Fruit fly (Drosophila melanogaster) whole organism, adult: ENCODE data around the gene PolZ2.

Experiments
- CG11617 ChIP-seq: fragments of 200-800 bp; sonication (Bioruptor generic); optimal IDR thresholded peaks from 2 replicates; lab custom pipeline; 2017; ENCODE audit warnings: mild to moderate bottlenecking, missing biosample characterization, missing genetic modification reagents, missing genetic modification characterization
- CG12768 ChIP-seq: fragments of 200-800 bp; sonication (Bioruptor generic); optimal IDR thresholded peaks from 2 replicates; lab custom pipeline; 2017; ENCODE audit warnings: missing biosample characterization, missing genetic modification characterization, mild to moderate bottlenecking, moderate library complexity, missing genetic modification reagents
- CG14711 ChIP-seq: fragments of 200-800 bp; sonication (Bioruptor generic); optimal IDR thresholded peaks from 2 replicates; lab custom pipeline; 2018; ENCODE audit warnings: missing biosample characterization, mild to moderate bottlenecking, missing genetic modification characterization, moderate library complexity
- CG1620 ChIP-seq: fragments of 200-800 bp; sonication (Bioruptor generic); optimal IDR thresholded peaks from 2 replicates; lab custom pipeline; 2016; ENCODE audit warnings: missing biosample characterization, missing genetic modification characterization
- CG33017 ChIP-seq: fragments of 200-800 bp; sonication (Bioruptor generic); optimal IDR thresholded peaks from 2 replicates; lab custom pipeline; 2018; ENCODE audit warnings: missing biosample characterization, mild to moderate bottlenecking, missing genetic modification characterization, moderate library complexity
- CG5204 ChIP-seq: fragments of 200-800 bp; sonication (Bioruptor generic); optimal IDR thresholded peaks from 2 replicates; lab custom pipeline; 2016; ENCODE audit warnings: missing biosample characterization, missing genetic modification characterization
- CG7045 ChIP-seq: fragments of 200-800 bp; sonication (Bioruptor generic); optimal IDR thresholded peaks from 2 replicates; lab custom pipeline; 2017; ENCODE audit warnings: missing biosample characterization, mild to moderate bottlenecking, missing genetic modification characterization
- CG7101 ChIP-seq: fragments of 200-800 bp; sonication (Bioruptor generic); optimal IDR thresholded peaks from 2 replicates; lab custom pipeline; 2018; ENCODE audit warnings: missing biosample characterization, mild to moderate bottlenecking, missing genetic modification characterization, moderate library complexity
- Clk ChIP-seq: fragments of 200-800 bp; sonication (Bioruptor generic); optimal IDR thresholded peaks from 2 replicates; lab custom pipeline; 2017; ENCODE audit warnings: missing biosample characterization, missing genetic modification characterization
- Crg-1 ChIP-seq: fragments of 200-800 bp; sonication (Bioruptor generic); optimal IDR thresholded peaks from 2 replicates; lab custom pipeline; 2016; ENCODE audit warnings: missing biosample characterization, missing genetic modification characterization
- Hr96 ChIP-seq: fragments of 200-800 bp; sonication (Bioruptor generic); optimal IDR thresholded peaks from 2 replicates; lab custom pipeline; 2016; ENCODE audit warnings: missing biosample characterization, missing genetic modification characterization
- Mnt ChIP-seq: fragments of 200-800 bp; sonication (Bioruptor generic); optimal IDR thresholded peaks from 2 replicates; lab custom pipeline; 2016; ENCODE audit warnings: missing biosample characterization, mild to moderate bottlenecking, missing genetic modification characterization
- bab1 ChIP-seq: fragments of 200-800 bp; sonication (Bioruptor generic); optimal IDR thresholded peaks from 3 replicates; lab custom pipeline; 2019; ENCODE audit warnings: missing biosample characterization, mild to moderate bottlenecking, missing genetic modification characterization, moderate library complexity
- cic ChIP-seq: fragments of 200-800 bp; sonication (Bioruptor generic); optimal IDR thresholded peaks from 2 replicates; lab custom pipeline; 2017; ENCODE audit warnings: missing biosample characterization, mild to moderate bottlenecking, missing genetic modification characterization, moderate library complexity
- cnc ChIP-seq, 2 experiments: fragments of >200 bp; optimal IDR thresholded peaks; 2 replicates each; lab custom pipeline; 2017
- kay ChIP-seq: fragments of 200-800 bp; sonication (Bioruptor generic); peaks from one replicate; lab custom pipeline; 2016; ENCODE audit warnings: missing biosample characterization, missing genetic modification characterization, borderline replicate concordance
- ovo ChIP-seq: fragments of 200-800 bp; sonication (Bioruptor generic); optimal IDR thresholded peaks from 2 replicates; lab custom pipeline; 2016; ENCODE audit warnings: missing biosample characterization, missing genetic modification characterization
- pad ChIP-seq: fragments of 200-800 bp; sonication (Bioruptor generic); optimal IDR thresholded peaks from 3 replicates; lab custom pipeline; 2017; ENCODE audit warnings: missing biosample characterization, missing genetic modification characterization, mild to moderate bottlenecking, moderate library complexity, missing genetic modification reagents
- tj ChIP-seq: fragments of 200-800 bp; sonication (Bioruptor generic); optimal IDR thresholded peaks from 3 replicates; lab custom pipeline; 2017; ENCODE audit warnings: missing biosample characterization, mild to moderate bottlenecking, missing genetic modification characterization, moderate library complexity
- toe ChIP-seq: fragments of 200-800 bp; sonication (Bioruptor generic); optimal IDR thresholded peaks from 2 replicates; lab custom pipeline; 2016; ENCODE audit warnings: missing biosample characterization, missing genetic modification characterization

The PolZ2 gene

DNA sequence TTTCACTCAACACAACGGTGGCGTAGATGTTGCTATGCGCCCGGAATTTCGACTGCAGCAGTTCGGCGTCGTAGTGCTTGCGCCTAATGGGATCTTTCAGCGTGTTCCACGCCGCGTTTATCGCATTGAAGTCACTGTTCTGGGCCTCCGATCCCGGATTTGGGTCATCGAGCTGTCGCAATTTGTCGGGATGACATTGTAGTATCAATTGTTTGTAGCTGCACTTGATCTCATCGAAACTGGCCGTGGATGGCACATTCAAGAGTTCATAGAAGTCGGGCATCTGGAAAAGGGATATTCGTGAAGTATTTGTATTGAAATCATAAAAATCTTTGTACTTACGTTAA, 33.7 kb downstream of the PolZ2 start:
- TF ChIP-seq kay (GFP tag; lab: Kevin White, UChicago) (no peak), CG14711 (tag; lab: Kevin White, UChicago) (no peak), CG1620 (GFP tag; lab: Kevin White, UChicago) (no peak), CG11617 (no peak), tj (GFP tag; lab: Kevin White, UChicago) (no peak), cnc (optimal IDR thresholded peaks at IDR 0.05; lab: Kevin White, UChicago) (no peak), Crg-1 (GFP tag; lab: Kevin White, UChicago) (no peak), Clk (GFP tag; lab: Kevin White, UChicago) (no peak)

DNA sequence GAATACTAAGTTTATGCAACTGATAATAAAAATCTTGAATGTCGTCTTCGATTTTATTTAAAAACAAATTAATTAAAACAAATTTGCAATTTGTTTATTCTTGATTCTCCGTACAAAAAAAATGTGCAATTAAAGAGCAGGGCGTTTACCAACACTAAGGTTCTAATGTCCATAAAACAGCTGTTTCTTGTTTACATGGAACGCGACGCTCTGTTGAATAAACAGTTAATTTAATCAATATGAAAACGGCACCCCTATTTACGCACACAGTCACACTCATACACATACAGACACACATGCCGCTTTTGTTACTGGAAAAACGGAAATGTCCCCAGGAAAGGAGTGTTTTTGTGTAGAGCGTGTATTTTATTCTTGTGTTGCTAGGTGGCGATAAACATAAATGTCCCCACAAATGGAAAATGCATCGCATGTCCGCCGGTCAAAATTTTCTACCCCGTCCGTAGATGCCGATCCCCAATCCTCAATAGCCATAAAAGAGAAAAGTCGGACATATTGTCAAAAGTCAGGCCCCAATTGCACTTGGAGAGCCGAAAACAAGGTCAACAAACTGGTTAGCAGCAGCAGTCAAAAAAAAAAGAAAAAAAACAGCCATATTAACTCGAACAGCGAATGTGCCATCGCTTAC, 34.4 kb downstream of the PolZ2 start:
- TF ChIP-seq CG14711 (tag; lab: Kevin White, UChicago): peak; percentile 79
- peak; percentile 93 for TF ChIP-seq toe (GFP tag; lab: Kevin White, UChicago)
- peak; percentile 95 for TF ChIP-seq CG1620 (GFP tag; lab: Kevin White, UChicago)
- TF ChIP-seq pad (GFP tag; lab: Kevin White, UChicago): peak; percentile 96
- TF ChIP-seq CG7045 (GFP tag; lab: Kevin White, UChicago): peak; percentile 91
- TF ChIP-seq CG11617: peak; percentile 87
- TF ChIP-seq Crg-1 (GFP tag; lab: Kevin White, UChicago): peak; percentile 98
- peak; percentile 96 for TF ChIP-seq cic (GFP tag; lab: Kevin White, UChicago)
- peak; percentile 93 for TF ChIP-seq Mnt (GFP tag; lab: Kevin White, UChicago)
- peak; percentile 99 for TF ChIP-seq ovo (GFP tag; lab: Kevin White, UChicago)
- peak; percentile 41 for TF ChIP-seq tj (GFP tag; lab: Kevin White, UChicago)
- TF ChIP-seq Clk (GFP tag; lab: Kevin White, UChicago): peak; percentile 85
- TF ChIP-seq kay (GFP tag; lab: Kevin White, UChicago): no peak
- TF ChIP-seq cnc (optimal IDR thresholded peaks at IDR 0.05; lab: Kevin White, UChicago): no peak
- TF ChIP-seq Hr96: peak; percentile 87
- TF ChIP-seq CG33017: peak; percentile 81
- TF ChIP-seq bab1 (GFP tag; lab: Kevin White, UChicago): peak; percentile 68
- TF ChIP-seq CG12768 (GFP tag; lab: Kevin White, UChicago): peak; percentile 96
- TF ChIP-seq CG7101 (tag; lab: Kevin White, UChicago): peak; percentile 91
- peak; percentile 83 for TF ChIP-seq CG5204 (GFP tag; lab: Kevin White, UChicago)

DNA sequence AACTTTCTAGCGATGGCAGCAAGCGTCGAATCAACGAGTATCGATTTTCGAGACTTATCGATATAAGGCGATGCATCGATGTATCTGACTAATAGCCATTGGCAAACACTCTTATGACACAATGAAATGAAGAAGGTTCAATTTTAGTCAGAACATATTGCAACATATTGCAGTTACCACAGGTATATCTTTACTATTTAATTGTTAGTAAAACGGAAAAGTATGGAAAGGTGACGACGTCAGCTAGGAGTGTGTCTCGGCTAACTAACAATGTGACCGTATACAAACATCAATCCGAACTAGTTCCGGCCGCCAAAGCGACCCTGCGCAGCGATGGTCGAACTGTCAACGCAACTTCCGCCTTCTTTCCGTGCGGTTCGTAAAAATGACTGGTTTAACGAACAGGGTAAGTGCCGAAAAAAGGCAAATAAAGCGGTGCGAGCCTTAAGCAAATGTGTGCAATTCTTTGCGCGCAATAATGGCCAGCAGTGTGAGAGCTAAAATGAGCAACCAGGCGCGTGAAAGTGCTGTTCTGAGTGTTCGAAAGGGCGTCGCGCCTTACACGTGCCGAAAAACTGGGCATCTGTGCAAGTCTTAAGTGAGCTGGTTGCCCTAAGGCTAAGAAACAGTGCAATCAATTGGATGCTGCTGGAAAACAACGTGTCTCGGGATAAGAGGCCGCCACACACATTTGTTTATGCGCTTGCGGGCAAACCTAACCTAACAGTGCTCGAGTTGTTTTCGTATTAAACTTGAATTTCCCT, 35.6 kb downstream of the PolZ2 start, which contains the start of the genes Dph4, Spec2 and RpL13A:
Gene Dph4 (minus strand): TSS at position 11 of the 764 bp plus-strand sequence.
Gene Spec2 (minus strand): TSS at position 11 of the 764 bp plus-strand sequence.
Gene RpL13A (plus strand): TSS at position 360 of the 764 bp plus-strand sequence.
- TF ChIP-seq CG11617 (peak; percentile 98), Mnt (GFP tag; lab: Kevin White, UChicago) (peak; percentile 95), CG14711 (tag; lab: Kevin White, UChicago) (peak; percentile 73), cic (GFP tag; lab: Kevin White, UChicago) (peak; percentile 72), CG1620 (GFP tag; lab: Kevin White, UChicago) (peak; percentile 97), CG33017 (peak; percentile 90), Hr96 (no peak), CG7101 (tag; lab: Kevin White, UChicago) (peak; percentile 96), ovo (GFP tag; lab: Kevin White, UChicago) (peak; percentile 94), CG12768 (GFP tag; lab: Kevin White, UChicago) (peak; percentile 95), tj (GFP tag; lab: Kevin White, UChicago) (peak; percentile 88), Clk (GFP tag; lab: Kevin White, UChicago) (peak; percentile 85), pad (GFP tag; lab: Kevin White, UChicago) (peak; percentile 85), bab1 (GFP tag; lab: Kevin White, UChicago) (peak; percentile 92), CG7045 (GFP tag; lab: Kevin White, UChicago) (peak; percentile 94), Crg-1 (GFP tag; lab: Kevin White, UChicago) (peak; percentile 98), CG5204 (GFP tag; lab: Kevin White, UChicago) (no peak), cnc (optimal IDR thresholded peaks at IDR 0.05; lab: Kevin White, UChicago) (no peak), kay (GFP tag; lab: Kevin White, UChicago) (no peak), toe (GFP tag; lab: Kevin White, UChicago) (no peak)

DNA sequence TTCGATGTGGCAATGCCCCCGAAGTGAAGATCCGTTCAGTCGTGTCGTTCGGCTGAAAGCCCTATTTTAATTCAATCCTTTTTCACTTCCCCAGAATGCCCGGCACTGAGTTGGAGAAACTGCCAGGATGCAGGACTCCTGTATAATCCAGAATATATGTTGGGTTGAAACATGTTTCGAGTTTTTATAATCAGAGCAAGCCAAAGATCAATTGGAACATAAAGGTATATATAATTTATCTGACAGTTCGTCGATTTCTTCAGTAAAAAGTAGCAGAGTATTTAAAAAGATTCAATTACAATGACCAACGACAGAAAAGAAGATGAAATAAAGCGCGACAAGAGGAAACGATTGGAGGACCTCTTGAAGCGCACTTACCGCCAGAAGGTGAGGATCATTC, 38.9 kb downstream of the PolZ2 start, which contains the start of gene CG31551:
Gene CG31551 (plus strand): TSS at position 301 of the 400 bp plus-strand sequence.
- no peak for TF ChIP-seq CG12768 (GFP tag; lab: Kevin White, UChicago)
- TF ChIP-seq pad (GFP tag; lab: Kevin White, UChicago): no peak
- no peak for TF ChIP-seq CG5204 (GFP tag; lab: Kevin White, UChicago)
- TF ChIP-seq cnc (optimal IDR thresholded peaks at IDR 0.05; lab: Kevin White, UChicago): no peak
- TF ChIP-seq Crg-1 (GFP tag; lab: Kevin White, UChicago): no peak
- no peak for TF ChIP-seq kay (GFP tag; lab: Kevin White, UChicago)
- no peak for TF ChIP-seq Hr96
- TF ChIP-seq toe (GFP tag; lab: Kevin White, UChicago): no peak
- TF ChIP-seq CG7101 (tag; lab: Kevin White, UChicago): no peak
- TF ChIP-seq ovo (GFP tag; lab: Kevin White, UChicago): no peak
- TF ChIP-seq Clk (GFP tag; lab: Kevin White, UChicago): no peak
- TF ChIP-seq CG14711 (tag; lab: Kevin White, UChicago): no peak
- no peak for TF ChIP-seq CG7045 (GFP tag; lab: Kevin White, UChicago)
- no peak for TF ChIP-seq CG1620 (GFP tag; lab: Kevin White, UChicago)
- TF ChIP-seq cic (GFP tag; lab: Kevin White, UChicago): no peak
- no peak for TF ChIP-seq bab1 (GFP tag; lab: Kevin White, UChicago)
- no peak for TF ChIP-seq CG11617
- TF ChIP-seq tj (GFP tag; lab: Kevin White, UChicago): no peak
- TF ChIP-seq CG33017: no peak
- no peak for TF ChIP-seq Mnt (GFP tag; lab: Kevin White, UChicago)
